Fruit fly (Drosophila melanogaster) whole organism, embryonic: ENCODE data around the gene CG33332.

Source experiments
- Adf1 ChIP-seq: fragments of 200-800 bp; sonication (Bioruptor generic); IDR thresholded peaks from 2 replicates; pipeline ENCODE4 v1.3.6; 2022; ENCODE audit warnings: missing biosample characterization, missing genetic modification characterization
- B-H2 ChIP-seq: fragments of 200-800 bp; sonication (Bioruptor generic); optimal IDR thresholded peaks from 2 replicates; lab custom pipeline; 2018; ENCODE audit warnings: missing biosample characterization, mild to moderate bottlenecking, missing genetic modification characterization
- C15 ChIP-seq: fragments of 200-800 bp; sonication (Bioruptor generic); IDR thresholded peaks from 3 replicates; pipeline ENCODE4 v1.3.6; 2022; ENCODE audit warnings: missing biosample characterization, missing genetic modification characterization
- CG10366 ChIP-seq: fragments of 200-800 bp; sonication (Bioruptor generic); IDR thresholded peaks from 2 replicates; pipeline ENCODE4 v1.3.6; 2022; ENCODE audit warnings: missing biosample characterization, missing genetic modification characterization
- CG10462 ChIP-seq: fragments of 200-800 bp; sonication (Bioruptor generic); optimal IDR thresholded peaks from 2 replicates; lab custom pipeline; 2016; ENCODE audit warnings: missing biosample characterization, missing genetic modification characterization
- CG13123 ChIP-seq: fragments of 200-800 bp; sonication (Bioruptor generic); optimal IDR thresholded peaks from 2 replicates; lab custom pipeline; 2016; ENCODE audit warnings: missing biosample characterization, missing genetic modification characterization
- CG13624 ChIP-seq: fragments of 200-800 bp; sonication (Bioruptor generic); optimal IDR thresholded peaks from 2 replicates; lab custom pipeline; 2016; ENCODE audit warnings: missing biosample characterization, missing genetic modification characterization
- CG17568 ChIP-seq: fragments of 200-800 bp; sonication (Bioruptor generic); optimal IDR thresholded peaks from 2 replicates; lab custom pipeline; 2018; ENCODE audit warnings: missing biosample characterization, mild to moderate bottlenecking, missing genetic modification characterization, moderate library complexity
- CG17829 ChIP-seq: fragments of 200-800 bp; optimal IDR thresholded peaks from 2 replicates; lab custom pipeline; 2019; ENCODE audit warnings: missing biosample characterization, mild to moderate bottlenecking, missing genetic modification characterization, moderate library complexity
- CG17912 ChIP-seq: fragments of 200-800 bp; sonication (Bioruptor generic); optimal IDR thresholded peaks from 2 replicates; lab custom pipeline; 2018; ENCODE audit warnings: missing biosample characterization, mild to moderate bottlenecking, missing genetic modification characterization
- CG18011 ChIP-seq: fragments of 200-800 bp; sonication (Bioruptor generic); optimal IDR thresholded peaks from 2 replicates; lab custom pipeline; 2017; ENCODE audit warnings: missing biosample characterization, missing genetic modification characterization, mild to moderate bottlenecking, moderate library complexity, missing genotype
- CG18476 ChIP-seq: fragments of 200-800 bp; sonication (Bioruptor generic); optimal IDR thresholded peaks from 2 replicates; lab custom pipeline; 2016; ENCODE audit warnings: missing biosample characterization, mild to moderate bottlenecking, missing genetic modification characterization
- CG2712 ChIP-seq: fragments of 200-800 bp; optimal IDR thresholded peaks from 3 replicates; lab custom pipeline; 2019; ENCODE audit warnings: missing biosample characterization, mild to moderate bottlenecking, missing genetic modification characterization, moderate library complexity
- CG2889 ChIP-seq: fragments of 200-800 bp; sonication (Bioruptor generic); IDR thresholded peaks from 3 replicates; pipeline ENCODE4 v1.3.6; 2022; ENCODE audit warnings: missing biosample characterization, missing genetic modification characterization
- CG3065 ChIP-seq: fragments of 200-800 bp; sonication (Bioruptor generic); optimal IDR thresholded peaks from 2 replicates; lab custom pipeline; 2016; ENCODE audit warnings: missing biosample characterization, missing genetic modification characterization
- CG3163 ChIP-seq: fragments of 200-800 bp; sonication (Bioruptor generic); optimal IDR thresholded peaks from 3 replicates; lab custom pipeline; 2016; ENCODE audit warnings: missing biosample characterization, missing genetic modification characterization
- CG33213 ChIP-seq: fragments of 200-800 bp; sonication (Bioruptor generic); optimal IDR thresholded peaks from 3 replicates; lab custom pipeline; 2016; ENCODE audit warnings: missing biosample characterization, missing genetic modification characterization
- CG3726 ChIP-seq: fragments of 200-800 bp; sonication (Bioruptor generic); IDR thresholded peaks from 3 replicates; pipeline ENCODE4, ENCODE4 v1.3.6; 2022; ENCODE audit warnings: missing biosample characterization, missing genetic modification characterization
- CG3847 ChIP-seq: fragments of 200-800 bp; sonication (Bioruptor generic); IDR thresholded peaks from 2 replicates; pipeline ENCODE4 v1.3.6; 2022; ENCODE audit warnings: missing biosample characterization, missing genetic modification characterization
- CG6765 ChIP-seq: fragments of 200-800 bp; sonication (Bioruptor generic); optimal IDR thresholded peaks from 3 replicates; lab custom pipeline; 2017; ENCODE audit warnings: missing biosample characterization, mild to moderate bottlenecking, missing genetic modification characterization
- CG8388 ChIP-seq: fragments of 200-800 bp; sonication (Bioruptor generic); optimal IDR thresholded peaks from 2 replicates; lab custom pipeline; 2019; ENCODE audit warnings: missing biosample characterization, mild to moderate bottlenecking, missing genetic modification characterization, moderate library complexity
- CG9437 ChIP-seq: fragments of 200-800 bp; sonication (Bioruptor generic); optimal IDR thresholded peaks from 2 replicates; lab custom pipeline; 2018; ENCODE audit warnings: missing biosample characterization, mild to moderate bottlenecking, missing genetic modification characterization
- Deaf1 ChIP-seq: fragments of 200-800 bp; optimal IDR thresholded peaks from 3 replicates; lab custom pipeline; 2019; ENCODE audit warnings: missing biosample characterization, mild to moderate bottlenecking, missing genetic modification characterization, moderate library complexity
- ERR ChIP-seq: fragments of 200-800 bp; sonication (Bioruptor generic); optimal IDR thresholded peaks from 2 replicates; lab custom pipeline; 2016; ENCODE audit warnings: missing biosample characterization, missing genetic modification characterization
- Ets97D ChIP-seq: fragments of 200-800 bp; sonication (Bioruptor generic); optimal IDR thresholded peaks from 3 replicates; lab custom pipeline; 2016; ENCODE audit warnings: missing biosample characterization, missing genetic modification characterization
- Hmr ChIP-seq: fragments of 200-800 bp; sonication (Bioruptor generic); optimal IDR thresholded peaks from 3 replicates; lab custom pipeline; 2017; ENCODE audit warnings: mild to moderate bottlenecking, missing biosample characterization, missing genetic modification reagents, missing genetic modification characterization
- Hr3 ChIP-seq: fragments of 200-800 bp; sonication (Bioruptor generic); optimal IDR thresholded peaks from 3 replicates; lab custom pipeline; 2016; ENCODE audit warnings: missing biosample characterization, missing genetic modification characterization
- Neu2 ChIP-seq: fragments of 200-800 bp; sonication (Bioruptor generic); optimal IDR thresholded peaks from 3 replicates; lab custom pipeline; 2016; ENCODE audit warnings: missing biosample characterization, missing genetic modification characterization, borderline replicate concordance
- Oaz ChIP-seq: fragments of 200-800 bp; sonication (Bioruptor generic); IDR thresholded peaks from 2 replicates; pipeline ENCODE4 v1.3.6; 2022; ENCODE audit warnings: missing biosample characterization, missing genetic modification characterization
- PHDP ChIP-seq: fragments of 200-800 bp; sonication (Bioruptor generic); optimal IDR thresholded peaks from 3 replicates; lab custom pipeline; 2018; ENCODE audit warnings: missing biosample characterization, mild to moderate bottlenecking, missing genetic modification characterization, moderate library complexity
- Scr ChIP-seq: fragments of 200-800 bp; sonication (Bioruptor generic); IDR thresholded peaks from 2 replicates; pipeline ENCODE4 v1.3.6; 2022; ENCODE audit warnings: missing biosample characterization, missing genetic modification characterization; ENCODE audit not compliant: partially characterized antibody
- Sin3A ChIP-seq: fragments of >200 bp; optimal IDR thresholded peaks from 2 replicates; lab custom pipeline; 2018
- Sry-β ChIP-seq: fragments of 200-800 bp; sonication (Bioruptor generic); optimal IDR thresholded peaks from 2 replicates; lab custom pipeline; 2018; ENCODE audit warnings: missing biosample characterization, mild to moderate bottlenecking, missing genetic modification characterization, moderate library complexity
- Taf1 ChIP-seq: fragments of 200-800 bp; sonication (Bioruptor generic); IDR thresholded peaks from 2 replicates; pipeline ENCODE4 v1.3.6; 2022; ENCODE audit warnings: missing biosample characterization, missing genetic modification characterization
- Xrp1 ChIP-seq: fragments of 200-800 bp; sonication (Bioruptor generic); IDR thresholded peaks from 2 replicates; pipeline ENCODE4 v1.3.6; 2022; ENCODE audit warnings: missing biosample characterization, missing genetic modification characterization
- bcd ChIP-seq: fragments of 200-800 bp; sonication (Bioruptor generic); optimal IDR thresholded peaks from 2 replicates; lab custom pipeline; 2017; ENCODE audit warnings: missing biosample characterization, mild to moderate bottlenecking, missing genetic modification characterization
- chn ChIP-seq: fragments of 200-800 bp; sonication (Bioruptor generic); optimal IDR thresholded peaks from 2 replicates; lab custom pipeline; 2016; ENCODE audit warnings: missing biosample characterization, missing genetic modification characterization
- fd64A ChIP-seq: fragments of 200-800 bp; sonication (Bioruptor generic); optimal IDR thresholded peaks from 3 replicates; lab custom pipeline; 2018; ENCODE audit warnings: missing biosample characterization, mild to moderate bottlenecking, missing genetic modification characterization
- fu2 ChIP-seq: fragments of 200-800 bp; sonication (Bioruptor generic); optimal IDR thresholded peaks from 2 replicates; lab custom pipeline; 2016; ENCODE audit warnings: missing biosample characterization, missing genetic modification characterization
- nmo ChIP-seq: fragments of 200-800 bp; sonication (Bioruptor generic); optimal IDR thresholded peaks from 2 replicates; lab custom pipeline; 2018; ENCODE audit warnings: missing biosample characterization, mild to moderate bottlenecking, missing genetic modification characterization, moderate library complexity
- odd ChIP-seq: fragments of 200-800 bp; sonication (Bioruptor generic); optimal IDR thresholded peaks from 2 replicates; lab custom pipeline; 2017; ENCODE audit warnings: missing biosample characterization, mild to moderate bottlenecking, missing genetic modification characterization
- pb ChIP-seq: fragments of 200-800 bp; sonication (Bioruptor generic); optimal IDR thresholded peaks from 3 replicates; lab custom pipeline; 2016; ENCODE audit warnings: missing biosample characterization, missing genetic modification characterization
- ranshi ChIP-seq: fragments of 200-800 bp; sonication (Bioruptor generic); IDR thresholded peaks from 2 replicates; pipeline ENCODE4 v1.3.6; 2022; ENCODE audit warnings: missing biosample characterization, missing genetic modification characterization
- rib ChIP-seq: fragments of 200-800 bp; sonication (Bioruptor generic); IDR thresholded peaks from 2 replicates; pipeline ENCODE4 v1.3.6; 2022; ENCODE audit warnings: missing biosample characterization, missing genetic modification characterization
- row ChIP-seq: fragments of 200-800 bp; sonication (Bioruptor generic); IDR thresholded peaks from 3 replicates; pipeline ENCODE4 v1.3.6; 2022; ENCODE audit warnings: missing biosample characterization, missing genetic modification characterization
- sc ChIP-seq, 3 experiments: fragments of >200 bp in 2 of 3; fragments of 200-800 bp in 1 of 3; sonication (Bioruptor generic) in 1 of 3; optimal IDR thresholded peaks; 2 replicates in 2 of 3; 3 replicates in 1 of 3; lab custom pipeline; 2017; ENCODE audit warnings: mild to moderate bottlenecking in 1 of 3, missing biosample characterization in 1 of 3, missing genetic modification characterization in 1 of 3, missing genetic modification reagents in 1 of 3
- stc ChIP-seq: fragments of 200-800 bp; sonication (Bioruptor generic); IDR thresholded peaks from 2 replicates; pipeline ENCODE4 v1.3.6; 2022; ENCODE audit warnings: missing biosample characterization, missing genetic modification characterization
- tup ChIP-seq: fragments of 200-800 bp; sonication (Bioruptor generic); optimal IDR thresholded peaks from 2 replicates; lab custom pipeline; 2016; ENCODE audit warnings: missing biosample characterization, mild to moderate bottlenecking, missing genetic modification characterization, moderate library complexity
- usp ChIP-seq: fragments of >200 bp; optimal IDR thresholded peaks from 2 replicates; lab custom pipeline; 2017; ENCODE audit warnings: missing biosample characterization, missing genetic modification characterization
- wor ChIP-seq: fragments of 200-800 bp; sonication (Bioruptor generic); IDR thresholded peaks from 2 replicates; pipeline ENCODE4 v1.3.6; 2022; ENCODE audit warnings: missing biosample characterization, missing genetic modification characterization
- zen ChIP-seq: fragments of 200-800 bp; sonication (Bioruptor generic); optimal IDR thresholded peaks from 3 replicates; lab custom pipeline; 2018; ENCODE audit warnings: missing biosample characterization, mild to moderate bottlenecking, missing genetic modification characterization, moderate library complexity

Gene CG33332

dm6 chr3R:14890064-14890709 lies 3.9 kb downstream of the CG33332 start, which contains the start of the genes CycC and UQCR-C1 (continued):
- TF ChIP-seq Sry-β (GFP tag; lab: Kevin White, UChicago) (peak; percentile 5), wor (GFP tag; lab: Robert Waterston, UW) (no peak), CG10366 (no peak), CG2712 (tag; lab: Kevin White, UChicago) (no peak), Hmr (GFP tag; lab: Kevin White, UChicago) (no peak), pb (GFP tag; lab: Kevin White, UChicago) (no peak), CG3065 (GFP tag; lab: Kevin White, UChicago) (no peak), Sin3A (lab: Kevin White, UChicago) (peak; percentile 38), fu2 (GFP tag; lab: Kevin White, UChicago) (no peak), CG9437 (GFP tag; lab: Kevin White, UChicago) (peak; percentile 57), fd64A (GFP tag; lab: Kevin White, UChicago) (no peak), Scr (GFP tag; lab: Robert Waterston, UW) (peak; percentile 32; the same call in 1 of the 2 replicates), CG10462 (GFP tag; lab: Kevin White, UChicago) (no peak), CG8388 (GFP tag; lab: Kevin White, UChicago) (no peak), CG17829 (tag; lab: Kevin White, UChicago) (peak; percentile 8), CG3847 (GFP tag; lab: Robert Waterston, UW) (peak; percentile 5; the same call in 1 of the 2 replicates), stc (GFP tag; lab: Robert Waterston, UW) (no peak), CG6765 (no peak), Xrp1 (GFP tag; lab: Robert Waterston, UW) (no peak), sc (optimal IDR thresholded peaks at IDR 0.05; lab: Kevin White, UChicago) (no peak), sc (GFP tag; optimal IDR thresholded peaks at IDR 0.05; lab: Kevin White, UChicago) (no peak), Neu2 (GFP tag; lab: Kevin White, UChicago) (no peak), CG13123 (GFP tag; lab: Kevin White, UChicago) (no peak), CG3726 (GFP tag; lab: Robert Waterston, UW) (no peak), CG3163 (GFP tag; lab: Kevin White, UChicago) (no peak), bcd (GFP tag; lab: Kevin White, UChicago) (no peak), chn (GFP tag; lab: Kevin White, UChicago) (no peak), odd (no peak), CG17912 (GFP tag; lab: Kevin White, UChicago) (no peak), Deaf1 (tag; lab: Kevin White, UChicago) (no peak), CG13624 (GFP tag; lab: Kevin White, UChicago) (no peak), CG2889 (GFP tag; lab: Robert Waterston, UW) (no peak), tup (GFP tag; lab: Kevin White, UChicago) (no peak), Hr3 (GFP tag; lab: Kevin White, UChicago) (no peak), row (no peak), Ets97D (peak; percentile 33), PHDP (tag; lab: Kevin White, UChicago) (no peak), CG18011 (GFP tag; lab: Kevin White, UChicago) (no peak), CG33213 (GFP tag; lab: Kevin White, UChicago) (no peak), CG18476 (GFP tag; lab: Kevin White, UChicago) (no peak), rib (GFP tag; lab: Robert Waterston, UW) (no peak), B-H2 (no peak), CG17568 (no peak), ERR (GFP tag; lab: Kevin White, UChicago) (no peak), C15 (no peak), Oaz (no peak), nmo (GFP tag; lab: Kevin White, UChicago) (peak; percentile 22), Taf1 (GFP tag; lab: Robert Waterston, UW) (no peak), ranshi (GFP tag; lab: Robert Waterston, UW) (no peak), Adf1 (GFP tag; lab: Robert Waterston, UW) (peak; percentile 43), usp (GFP tag; lab: Kevin White, UChicago) (no peak), zen (tag; lab: Kevin White, UChicago) (no peak)
